Worm (Caenorhabditis elegans): Measurements from ENCODE around the gene sod-4.

ce11 chrIII:9521410-9522090, 21.4 kb upstream of the sod-4 start, which contains the start of the genes clu-1 and prp-40:
- TF ChIP-seq lin-35 (GFP tag; optimal IDR thresholded peaks at IDR 0.05), result peak in 2 of 3 experiments; percentile 28 to 83
- TF ChIP-seq bed-2 (GFP tag; IDR thresholded peaks at IDR 0.05), result no peak
- no peak for TF ChIP-seq attf-6 (GFP tag; IDR thresholded peaks at IDR 0.05)
- TF ChIP-seq hlh-26 (GFP tag; conservative IDR thresholded peaks at IDR 0.05), result no peak
- TF ChIP-seq lin-54 (GFP tag; optimal IDR thresholded peaks at IDR 0.05), result peak; percentile 78

Measured in whole organism, young adult.